Worm (Caenorhabditis elegans) whole organism, late embryonic: ENCODE data around the gene srw-57.

Source experiments
- C08G9.2 ChIP-seq: sonication (generic microtip); optimal IDR thresholded peaks from 2 replicates; lab custom pipeline; 2016; ENCODE audit warnings: mild to moderate bottlenecking, missing genetic modification characterization, moderate library complexity, missing compliant biosample characterization
- F13H6.1 ChIP-seq: sonication (generic microtip); optimal IDR thresholded peaks from 2 replicates; lab custom pipeline; 2016; ENCODE audit warnings: missing genetic modification characterization, missing compliant biosample characterization
- ama-1 ChIP-seq: fragments of 150-350 bp; optimal IDR thresholded peaks from 2 replicates; lab custom pipeline; 2014
- ceh-22 ChIP-seq: sonication (generic microtip); optimal IDR thresholded peaks from 2 replicates; lab custom pipeline; 2017; ENCODE audit warnings: missing biosample characterization, missing genetic modification characterization
- ceh-34 ChIP-seq: sonication (generic microtip); optimal IDR thresholded peaks from 2 replicates; lab custom pipeline; 2016; ENCODE audit warnings: mild to moderate bottlenecking, missing genetic modification characterization, missing compliant biosample characterization
- ceh-48 ChIP-seq: sonication (generic microtip); optimal IDR thresholded peaks from 2 replicates; lab custom pipeline; 2016; ENCODE audit warnings: missing genetic modification characterization, inconsistent platforms, missing compliant biosample characterization
- che-1 ChIP-seq: sonication (generic microtip); optimal IDR thresholded peaks from 2 replicates; lab custom pipeline; 2016; ENCODE audit warnings: mild to moderate bottlenecking, missing genetic modification characterization, missing compliant biosample characterization
- fkh-10 ChIP-seq: fragments of 150-350 bp; optimal IDR thresholded peaks from 2 replicates; lab custom pipeline; 2014; ENCODE audit warnings: missing biosample characterization, missing genetic modification reagents, missing genetic modification characterization
- gmeb-2 ChIP-seq: sonication (generic microtip); optimal IDR thresholded peaks from 2 replicates; lab custom pipeline; 2016; ENCODE audit warnings: missing genetic modification characterization, inconsistent platforms, missing compliant biosample characterization
- madf-2 ChIP-seq: sonication (generic microtip); optimal IDR thresholded peaks from 2 replicates; lab custom pipeline; 2017; ENCODE audit warnings: missing genetic modification characterization, missing compliant biosample characterization
- nfya-1 ChIP-seq: sonication (generic microtip); optimal IDR thresholded peaks from 2 replicates; lab custom pipeline; 2017; ENCODE audit warnings: missing genetic modification characterization, mild to moderate bottlenecking, missing compliant biosample characterization, antibody characterized with exemption, moderate library complexity
- ttx-3 ChIP-seq: sonication (generic microtip); optimal IDR thresholded peaks from 2 replicates; lab custom pipeline; 2016; ENCODE audit warnings: missing genetic modification reagents, missing genetic modification characterization, missing compliant biosample characterization

- no peak for TF ChIP-seq F13H6.1 (tag; lab: Kevin White, UChicago)
- no peak for TF ChIP-seq ceh-34 (tag; lab: Kevin White, UChicago)
- TF ChIP-seq C08G9.2, result no peak
- TF ChIP-seq che-1 (tag; lab: Kevin White, UChicago), result no peak
- no peak for TF ChIP-seq ttx-3 (tag; lab: Kevin White, UChicago)
- TF ChIP-seq madf-2, result no peak
- TF ChIP-seq gmeb-2 (tag; lab: Kevin White, UChicago), result no peak
- TF ChIP-seq ama-1, result no peak
- no peak for TF ChIP-seq ceh-48 (tag; lab: Kevin White, UChicago)
- TF ChIP-seq ceh-22 (tag; lab: Kevin White, UChicago), result no peak
- TF ChIP-seq fkh-10 (GFP tag; lab: Kevin White, UChicago), result no peak
- no peak for TF ChIP-seq nfya-1
Measured at ce11 chrV:15912677-15913076, 42.2 kb downstream of the srw-57 start.
